Worm (Caenorhabditis elegans): Measurements from ENCODE around the gene kin-24.

The kin-24 gene

DNA sequence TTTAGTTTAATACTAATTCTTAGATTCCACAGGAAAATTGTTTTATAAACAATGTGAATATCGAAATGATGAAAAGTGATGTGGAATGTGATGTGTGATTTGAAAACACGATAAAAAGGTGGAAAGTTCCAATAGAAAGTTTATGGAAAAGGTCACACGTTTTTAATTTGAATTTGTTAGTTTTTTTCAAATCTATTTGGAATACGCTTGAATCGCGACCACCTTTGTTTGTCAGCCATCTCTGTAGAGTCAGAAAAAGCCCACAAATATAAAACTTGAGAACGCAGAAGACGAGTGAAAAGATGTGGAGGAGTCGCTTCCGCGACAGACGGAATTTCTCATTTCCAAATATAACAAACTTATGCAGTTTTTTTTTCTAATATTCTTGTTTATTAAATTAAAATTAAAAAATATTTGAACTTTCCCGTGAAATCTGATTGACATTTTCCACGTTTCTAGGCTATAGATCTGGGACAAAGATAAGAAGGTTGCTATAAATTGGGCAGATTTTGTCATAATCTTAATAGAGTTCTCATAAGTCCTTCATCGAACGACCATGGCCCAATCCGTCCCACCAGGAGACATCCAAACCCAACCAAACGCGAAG, at the start of gene kin-24, which contains the start of gene msp-56:
Gene kin-24, minus strand, starts transcription at position 101 of the 607 bp plus-strand sequence.
Gene msp-56, plus strand, starts transcription at position 557 of the 607 bp plus-strand sequence.
- TF ChIP-seq unc-62 (GFP tag; optimal IDR thresholded peaks at IDR 0.05), result no peak

DNA sequence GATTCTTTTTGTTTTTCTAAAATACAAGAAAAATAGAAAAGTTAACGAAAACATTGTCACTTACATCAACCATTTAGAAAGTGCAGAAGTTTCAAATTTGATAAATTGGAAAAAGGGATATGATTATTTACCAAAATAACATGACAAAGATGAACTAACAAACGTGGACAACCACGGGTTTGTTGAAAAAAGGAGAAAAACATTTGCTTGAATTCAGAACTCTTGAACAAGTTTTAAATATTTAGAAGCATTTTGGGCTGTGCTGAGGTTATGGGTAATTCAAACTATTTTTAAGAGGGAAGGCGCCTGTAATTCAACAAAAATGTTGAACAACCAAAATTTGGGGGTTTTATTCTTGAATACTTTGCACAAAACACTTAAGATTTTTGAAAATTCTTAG, 49.0 kb upstream of the kin-24 start, which contains the start of gene ttbk-3:
Gene ttbk-3, minus strand, starts transcription at position 101 of the 400 bp plus-strand sequence.
- no peak for TF ChIP-seq unc-62 (GFP tag; optimal IDR thresholded peaks at IDR 0.05)

DNA sequence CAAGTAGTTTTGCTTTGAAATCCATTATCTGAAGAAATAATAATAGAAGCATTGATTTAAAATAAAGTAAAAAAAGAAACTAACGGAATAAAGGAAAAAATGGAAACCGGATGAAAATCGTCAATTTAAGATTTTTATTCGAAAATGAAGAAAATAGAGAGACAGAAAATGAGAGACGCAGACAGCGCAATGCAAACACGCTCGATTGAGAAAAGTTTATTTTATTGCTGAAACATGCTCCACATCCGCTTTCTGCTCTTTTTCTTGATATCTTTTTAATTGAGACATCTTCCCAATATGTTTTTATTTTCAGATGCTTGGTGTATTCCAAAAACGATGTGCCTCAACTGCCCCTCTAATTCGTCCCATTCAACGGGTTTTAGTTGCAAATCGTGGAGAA, 43.4 kb upstream of the kin-24 start, which contains the start of the genes prp-18 and mccc-1:
Gene prp-18, minus strand, starts transcription at position 127 of the 400 bp plus-strand sequence.
Gene mccc-1, plus strand, starts transcription at position 314 of the 400 bp plus-strand sequence.
- TF ChIP-seq unc-62 (GFP tag; optimal IDR thresholded peaks at IDR 0.05), result no peak

DNA sequence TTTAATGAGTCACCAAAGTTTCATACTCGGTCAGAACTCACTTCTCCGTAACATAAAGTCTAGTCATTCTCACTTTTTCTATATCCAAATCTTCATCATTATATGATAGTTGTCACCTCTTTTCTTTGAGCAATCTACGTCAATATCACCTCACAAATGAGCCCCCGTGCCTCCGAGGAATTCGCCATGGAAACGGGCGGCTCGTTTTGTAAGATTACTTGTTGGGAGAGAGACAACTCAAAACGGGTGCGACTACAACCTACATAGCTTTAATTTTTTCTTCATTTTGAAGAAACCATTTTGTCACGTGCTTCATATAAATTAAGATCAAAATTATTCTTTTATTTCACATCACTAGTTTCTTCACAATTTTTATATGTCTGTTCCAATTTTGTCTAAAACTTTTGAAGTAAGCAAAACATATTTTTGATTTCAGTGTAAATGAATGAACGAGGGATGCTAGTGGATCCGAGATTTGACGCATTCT, 38.1 kb upstream of the kin-24 start, which contains the start of gene nhr-4:
Gene nhr-4, plus strand, starts transcription at position 437 of the 487 bp plus-strand sequence.
- TF ChIP-seq unc-62 (GFP tag; optimal IDR thresholded peaks at IDR 0.05), result no peak

DNA sequence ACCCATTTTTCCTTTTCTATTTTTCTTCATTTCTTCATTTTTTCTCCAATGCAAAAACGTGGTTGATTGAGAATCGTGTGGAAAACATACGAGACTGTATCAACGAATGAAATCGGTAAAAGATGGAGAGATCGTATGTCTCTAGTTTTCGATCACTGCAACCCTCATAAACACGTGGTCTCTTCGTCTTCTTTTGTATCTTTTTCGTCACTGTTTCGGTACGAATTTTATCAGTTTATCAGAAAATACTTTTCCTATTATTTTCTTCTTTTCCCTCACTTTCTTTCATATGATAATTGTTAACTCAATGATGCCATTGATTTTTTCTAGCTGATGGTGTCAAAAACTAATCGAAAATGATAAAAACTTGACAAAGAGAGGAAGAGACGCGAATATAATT, 34.8 kb upstream of the kin-24 start:
- TF ChIP-seq unc-62 (GFP tag; optimal IDR thresholded peaks at IDR 0.05), result no peak

DNA sequence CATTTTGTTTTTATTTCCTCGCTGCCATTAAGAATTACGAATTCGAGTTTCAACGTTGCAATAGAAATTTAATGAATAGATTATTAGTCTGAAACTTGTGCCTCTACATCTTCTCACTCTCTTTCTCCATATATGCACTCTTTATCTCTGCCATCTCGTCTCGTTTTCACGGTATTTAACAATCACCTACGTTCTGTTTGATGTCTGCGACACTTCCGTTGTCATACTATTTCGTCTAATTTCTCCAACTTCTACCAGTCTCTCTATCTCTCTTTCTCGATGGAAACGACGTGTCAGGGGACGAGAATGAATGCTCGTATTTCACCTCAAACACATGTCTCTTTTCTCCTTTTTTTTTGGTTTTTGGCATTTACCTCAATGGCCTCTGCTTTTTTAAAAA, 33.0 kb upstream of the kin-24 start:
- no peak for TF ChIP-seq unc-62 (GFP tag; optimal IDR thresholded peaks at IDR 0.05)

DNA sequence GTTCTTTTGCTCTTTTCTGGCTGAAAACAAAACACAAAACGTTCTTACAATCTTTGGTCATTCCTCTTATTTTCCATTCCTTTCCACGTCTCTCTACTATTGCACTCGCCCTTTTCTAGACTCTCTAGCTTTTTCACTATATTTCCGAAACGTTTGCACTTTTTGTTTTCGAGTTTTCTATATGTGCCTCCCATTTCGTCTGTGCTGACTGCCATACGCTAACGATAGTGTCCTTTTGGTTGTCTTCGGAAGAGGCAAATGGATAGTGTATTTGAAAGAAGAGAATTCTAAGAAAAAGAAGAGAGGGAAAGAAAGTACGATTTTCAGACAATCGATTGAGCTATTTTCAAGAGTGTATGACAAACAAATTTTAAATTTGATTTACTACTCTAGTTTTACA, 31.9 kb upstream of the kin-24 start:
- TF ChIP-seq unc-62 (GFP tag; optimal IDR thresholded peaks at IDR 0.05), result no peak

DNA sequence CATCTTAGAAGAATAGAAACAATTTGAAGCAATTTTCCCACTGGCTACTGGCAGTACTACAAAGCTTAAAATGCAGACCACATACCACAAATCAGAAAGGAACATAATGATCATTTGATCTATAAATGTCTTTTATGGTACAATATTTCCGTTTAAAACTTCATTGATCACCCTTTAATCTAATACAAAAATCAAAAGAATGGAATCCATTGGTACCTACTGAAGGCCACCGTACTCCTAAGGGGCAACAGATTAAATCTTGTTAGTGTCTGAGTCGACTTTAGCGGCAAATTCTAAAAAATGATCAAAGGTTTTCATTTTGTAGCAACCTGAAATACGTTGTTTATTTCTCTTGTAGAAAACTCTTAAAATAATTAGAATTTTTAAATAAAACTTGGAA, 31.3 kb upstream of the kin-24 start:
- TF ChIP-seq unc-62 (GFP tag; optimal IDR thresholded peaks at IDR 0.05), result no peak

DNA sequence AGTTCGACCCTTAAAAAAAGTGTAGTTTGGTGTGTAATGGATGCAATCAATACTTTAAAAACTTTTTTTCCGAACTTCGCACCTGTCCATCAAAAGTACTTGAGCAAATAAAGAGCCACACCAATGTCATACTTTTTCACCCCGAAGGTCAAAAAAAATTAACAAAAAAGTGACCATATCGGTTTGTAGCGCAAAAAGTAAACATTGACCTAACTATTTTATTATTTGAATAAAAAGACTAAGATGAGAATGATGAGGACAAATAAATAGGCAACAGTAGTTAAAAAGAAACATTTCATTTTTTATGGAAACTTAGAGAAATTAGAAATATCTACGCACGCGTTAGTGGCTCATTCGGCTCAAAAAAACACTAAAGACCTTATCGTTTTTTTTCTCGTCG, 28.5 kb upstream of the kin-24 start:
- no peak for TF ChIP-seq unc-62 (GFP tag; optimal IDR thresholded peaks at IDR 0.05)

DNA sequence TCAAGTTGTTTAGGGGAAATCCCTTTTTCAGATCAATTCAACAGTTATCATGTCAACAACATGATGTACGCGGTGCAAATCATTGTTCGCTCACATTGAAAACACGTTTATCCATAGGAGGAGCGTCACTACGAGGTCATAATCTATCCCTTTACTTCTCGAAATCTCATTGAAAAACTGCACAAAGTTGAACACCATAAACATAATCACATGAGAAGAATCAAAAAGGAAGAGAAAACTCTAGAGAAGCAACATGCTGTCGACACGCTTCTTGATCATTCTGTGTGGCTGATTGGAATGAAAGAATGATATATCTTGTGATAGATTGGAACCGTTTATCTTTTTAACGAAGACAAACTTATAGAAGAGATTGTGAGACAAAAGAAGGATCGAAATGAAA, 27.0 kb upstream of the kin-24 start:
- TF ChIP-seq unc-62 (GFP tag; optimal IDR thresholded peaks at IDR 0.05), result no peak

DNA sequence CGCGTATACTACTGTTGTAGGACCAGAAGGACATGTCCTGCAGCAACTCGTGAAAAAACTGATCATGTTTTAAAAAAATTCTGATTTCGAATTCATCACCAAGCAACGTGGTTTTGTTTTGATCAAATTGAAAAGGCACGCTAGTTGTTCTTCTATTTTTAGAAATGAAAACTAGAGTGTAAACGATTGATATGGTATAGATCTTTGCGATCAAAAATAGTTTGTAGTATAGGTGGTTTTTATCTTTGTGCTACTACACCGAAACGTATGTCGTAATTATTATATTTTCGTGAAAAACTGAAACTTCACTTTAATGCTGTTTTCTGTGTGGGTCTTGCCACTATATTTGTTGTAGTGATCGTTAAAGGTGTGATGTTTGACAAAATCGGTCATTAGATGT, 26.0 kb upstream of the kin-24 start:
- TF ChIP-seq unc-62 (GFP tag; optimal IDR thresholded peaks at IDR 0.05), result no peak

DNA sequence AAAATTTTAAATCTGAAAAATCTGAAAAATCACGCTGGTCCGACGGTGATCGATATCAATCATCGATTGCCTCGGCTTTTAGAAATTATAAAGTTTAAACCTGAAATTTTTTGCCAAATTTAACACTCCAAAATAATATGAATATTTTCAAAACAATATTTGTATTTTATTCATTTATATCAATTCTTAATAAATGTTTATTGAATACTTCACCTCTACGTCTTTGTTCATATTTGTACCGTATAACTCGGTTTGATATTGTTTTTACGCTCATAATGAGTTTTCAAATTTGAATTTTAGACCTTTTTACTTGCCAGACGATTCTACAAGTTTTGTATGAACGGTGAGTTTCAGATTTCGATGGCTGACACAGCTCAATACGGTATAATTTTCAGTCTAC, 23.9 kb upstream of the kin-24 start, which contains the start of the genes K07F5.15 and K07F5.22:
Gene K07F5.15, plus strand, starts transcription at position 301 of the 400 bp plus-strand sequence.
Gene K07F5.22, plus strand, starts transcription at position 301 of the 400 bp plus-strand sequence.
- TF ChIP-seq unc-62 (GFP tag; optimal IDR thresholded peaks at IDR 0.05), result no peak

DNA sequence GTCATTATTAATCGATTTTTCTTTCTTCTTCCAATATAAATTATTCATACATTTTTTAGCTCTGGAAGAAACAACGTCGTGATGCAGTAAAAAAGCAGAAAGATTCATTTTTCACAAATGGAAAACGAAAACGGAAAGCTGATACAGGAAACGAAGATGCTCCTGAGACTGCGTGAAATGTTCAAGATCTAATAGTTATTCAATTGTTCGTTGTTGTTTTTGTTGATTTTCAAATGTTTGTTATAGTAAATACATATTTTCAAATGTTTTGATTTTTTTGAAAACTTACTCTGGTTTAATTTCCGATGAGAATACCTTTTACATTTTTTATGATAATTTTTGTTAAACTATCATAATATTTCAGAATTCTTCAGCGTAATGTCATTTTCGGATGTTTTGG, 22.9 kb upstream of the kin-24 start, which contains the start of gene K07F5.16:
Gene K07F5.16, plus strand, starts transcription at position 301 of the 400 bp plus-strand sequence.
- TF ChIP-seq unc-62 (GFP tag; optimal IDR thresholded peaks at IDR 0.05), result no peak

DNA sequence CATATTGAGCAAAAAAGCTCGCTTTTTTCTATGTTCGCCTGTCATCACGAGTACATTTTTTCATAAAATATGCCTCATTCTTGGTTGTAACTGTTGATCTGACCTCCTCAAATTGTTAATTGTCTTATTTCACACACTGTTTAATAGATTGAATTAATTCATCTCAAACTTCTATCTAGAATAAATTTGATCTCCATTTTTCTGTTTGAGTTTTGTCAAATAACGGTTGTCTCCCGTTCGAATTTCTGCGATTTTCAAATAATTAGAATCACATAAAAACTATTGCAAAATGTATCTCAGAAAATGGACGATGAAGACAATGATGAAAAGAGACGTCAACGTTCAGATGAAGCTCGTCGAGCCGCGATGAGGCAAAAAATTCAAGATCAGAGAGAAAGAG, 21.0 kb upstream of the kin-24 start, which contains the start of gene K07F5.14:
Gene K07F5.14, plus strand, starts transcription at position 301 of the 400 bp plus-strand sequence.
- no peak for TF ChIP-seq unc-62 (GFP tag; optimal IDR thresholded peaks at IDR 0.05)

DNA sequence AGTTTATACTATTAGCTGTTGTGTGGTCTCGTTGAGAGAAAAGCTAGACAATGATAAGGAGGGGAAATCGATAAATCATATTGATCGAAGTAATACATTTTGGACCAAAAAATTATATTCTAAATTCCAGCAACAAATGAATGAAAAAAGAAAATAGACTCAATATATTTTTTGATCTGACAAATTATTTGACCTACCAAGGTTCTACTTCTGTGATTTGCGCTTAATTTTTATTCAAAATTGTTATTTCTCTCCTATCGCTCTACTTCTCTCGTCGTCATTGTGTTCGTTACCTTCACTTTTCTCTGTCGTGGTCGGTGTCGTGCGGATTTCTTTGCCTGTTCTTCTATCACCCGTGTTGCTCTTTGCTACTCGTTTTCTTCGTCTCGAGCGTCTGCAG, 18.1 kb upstream of the kin-24 start:
- TF ChIP-seq unc-62 (GFP tag; optimal IDR thresholded peaks at IDR 0.05), result no peak

DNA sequence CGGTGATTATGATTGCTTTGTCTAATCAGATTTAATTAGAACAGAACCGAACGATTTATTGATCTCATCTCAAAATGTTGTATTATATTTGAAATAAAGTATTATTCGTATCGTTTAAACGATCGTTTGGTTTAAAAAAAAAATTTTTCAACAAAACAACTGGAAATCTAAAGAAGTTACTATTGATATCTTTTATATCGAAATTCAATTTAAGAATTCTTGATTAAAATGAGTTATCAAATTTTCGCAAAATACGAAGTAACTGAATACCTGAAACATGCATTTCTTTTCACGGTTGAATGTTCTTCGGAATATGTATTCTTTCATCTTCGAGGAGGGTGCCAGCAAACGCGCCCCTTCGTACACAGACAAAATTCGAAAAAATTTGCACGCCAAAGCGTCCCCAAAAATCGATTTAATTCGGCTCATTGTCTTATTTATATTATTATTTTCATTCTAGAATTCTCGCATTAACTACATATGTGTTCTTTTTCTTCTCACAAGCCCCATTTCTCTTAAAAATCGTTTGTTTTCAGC, 17.1 kb upstream of the kin-24 start, which contains the start of gene npp-1:
Gene npp-1, plus strand, starts transcription at position 537 of the 537 bp plus-strand sequence.
- no peak for TF ChIP-seq unc-62 (GFP tag; optimal IDR thresholded peaks at IDR 0.05)

DNA sequence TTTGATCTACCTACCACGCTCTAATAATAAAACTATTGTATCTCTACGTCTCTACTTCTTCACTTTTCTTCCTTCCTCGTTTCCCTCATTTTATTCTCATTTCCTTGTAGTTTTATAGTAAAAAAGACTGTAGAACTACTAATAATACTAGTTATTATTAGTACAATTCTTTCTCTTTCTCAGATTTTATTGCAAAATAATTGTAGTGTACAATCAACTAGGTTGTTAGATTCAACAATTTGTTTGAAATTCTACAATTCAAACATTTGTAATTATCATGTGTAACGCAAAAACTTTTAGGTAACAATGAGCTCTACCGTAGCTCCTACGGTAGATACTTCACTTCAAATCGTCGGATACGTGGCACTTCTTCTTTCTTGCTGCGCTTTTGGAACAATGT, 14.8 kb upstream of the kin-24 start, which contains the start of gene K07F5.12:
Gene K07F5.12, plus strand, starts transcription at position 301 of the 400 bp plus-strand sequence.
- no peak for TF ChIP-seq unc-62 (GFP tag; optimal IDR thresholded peaks at IDR 0.05)
